Fruit fly (Drosophila melanogaster) whole organism, adult: Measurements from ENCODE around the gene bsf.

Source experiments
- CG11617 ChIP-seq: fragments of 200-800 bp; sonication (Bioruptor generic); optimal IDR thresholded peaks from 2 replicates; lab custom pipeline; 2017; ENCODE audit warnings: mild to moderate bottlenecking, missing biosample characterization, missing genetic modification reagents, missing genetic modification characterization
- CG12768 ChIP-seq: fragments of 200-800 bp; sonication (Bioruptor generic); optimal IDR thresholded peaks from 2 replicates; lab custom pipeline; 2017; ENCODE audit warnings: missing biosample characterization, missing genetic modification characterization, mild to moderate bottlenecking, moderate library complexity, missing genetic modification reagents
- CG14711 ChIP-seq: fragments of 200-800 bp; sonication (Bioruptor generic); optimal IDR thresholded peaks from 2 replicates; lab custom pipeline; 2018; ENCODE audit warnings: missing biosample characterization, mild to moderate bottlenecking, missing genetic modification characterization, moderate library complexity
- CG1620 ChIP-seq: fragments of 200-800 bp; sonication (Bioruptor generic); optimal IDR thresholded peaks from 2 replicates; lab custom pipeline; 2016; ENCODE audit warnings: missing biosample characterization, missing genetic modification characterization
- CG33017 ChIP-seq: fragments of 200-800 bp; sonication (Bioruptor generic); optimal IDR thresholded peaks from 2 replicates; lab custom pipeline; 2018; ENCODE audit warnings: missing biosample characterization, mild to moderate bottlenecking, missing genetic modification characterization, moderate library complexity
- CG5204 ChIP-seq: fragments of 200-800 bp; sonication (Bioruptor generic); optimal IDR thresholded peaks from 2 replicates; lab custom pipeline; 2016; ENCODE audit warnings: missing biosample characterization, missing genetic modification characterization
- CG7045 ChIP-seq: fragments of 200-800 bp; sonication (Bioruptor generic); optimal IDR thresholded peaks from 2 replicates; lab custom pipeline; 2017; ENCODE audit warnings: missing biosample characterization, mild to moderate bottlenecking, missing genetic modification characterization
- CG7101 ChIP-seq: fragments of 200-800 bp; sonication (Bioruptor generic); optimal IDR thresholded peaks from 2 replicates; lab custom pipeline; 2018; ENCODE audit warnings: missing biosample characterization, mild to moderate bottlenecking, missing genetic modification characterization, moderate library complexity
- Clk ChIP-seq: fragments of 200-800 bp; sonication (Bioruptor generic); optimal IDR thresholded peaks from 2 replicates; lab custom pipeline; 2017; ENCODE audit warnings: missing biosample characterization, missing genetic modification characterization
- Crg-1 ChIP-seq: fragments of 200-800 bp; sonication (Bioruptor generic); optimal IDR thresholded peaks from 2 replicates; lab custom pipeline; 2016; ENCODE audit warnings: missing biosample characterization, missing genetic modification characterization
- Hr96 ChIP-seq: fragments of 200-800 bp; sonication (Bioruptor generic); optimal IDR thresholded peaks from 2 replicates; lab custom pipeline; 2016; ENCODE audit warnings: missing biosample characterization, missing genetic modification characterization
- Mnt ChIP-seq: fragments of 200-800 bp; sonication (Bioruptor generic); optimal IDR thresholded peaks from 2 replicates; lab custom pipeline; 2016; ENCODE audit warnings: missing biosample characterization, mild to moderate bottlenecking, missing genetic modification characterization
- bab1 ChIP-seq: fragments of 200-800 bp; sonication (Bioruptor generic); optimal IDR thresholded peaks from 3 replicates; lab custom pipeline; 2019; ENCODE audit warnings: missing biosample characterization, mild to moderate bottlenecking, missing genetic modification characterization, moderate library complexity
- cic ChIP-seq: fragments of 200-800 bp; sonication (Bioruptor generic); optimal IDR thresholded peaks from 2 replicates; lab custom pipeline; 2017; ENCODE audit warnings: missing biosample characterization, mild to moderate bottlenecking, missing genetic modification characterization, moderate library complexity
- cnc ChIP-seq, 2 experiments: fragments of >200 bp; optimal IDR thresholded peaks; 2 replicates each; lab custom pipeline; 2017
- kay ChIP-seq: fragments of 200-800 bp; sonication (Bioruptor generic); peaks from one replicate; lab custom pipeline; 2016; ENCODE audit warnings: missing biosample characterization, missing genetic modification characterization, borderline replicate concordance
- ovo ChIP-seq: fragments of 200-800 bp; sonication (Bioruptor generic); optimal IDR thresholded peaks from 2 replicates; lab custom pipeline; 2016; ENCODE audit warnings: missing biosample characterization, missing genetic modification characterization
- pad ChIP-seq: fragments of 200-800 bp; sonication (Bioruptor generic); optimal IDR thresholded peaks from 3 replicates; lab custom pipeline; 2017; ENCODE audit warnings: missing biosample characterization, missing genetic modification characterization, mild to moderate bottlenecking, moderate library complexity, missing genetic modification reagents
- tj ChIP-seq: fragments of 200-800 bp; sonication (Bioruptor generic); optimal IDR thresholded peaks from 3 replicates; lab custom pipeline; 2017; ENCODE audit warnings: missing biosample characterization, mild to moderate bottlenecking, missing genetic modification characterization, moderate library complexity
- toe ChIP-seq: fragments of 200-800 bp; sonication (Bioruptor generic); optimal IDR thresholded peaks from 2 replicates; lab custom pipeline; 2016; ENCODE audit warnings: missing biosample characterization, missing genetic modification characterization

bsf gene

DNA sequence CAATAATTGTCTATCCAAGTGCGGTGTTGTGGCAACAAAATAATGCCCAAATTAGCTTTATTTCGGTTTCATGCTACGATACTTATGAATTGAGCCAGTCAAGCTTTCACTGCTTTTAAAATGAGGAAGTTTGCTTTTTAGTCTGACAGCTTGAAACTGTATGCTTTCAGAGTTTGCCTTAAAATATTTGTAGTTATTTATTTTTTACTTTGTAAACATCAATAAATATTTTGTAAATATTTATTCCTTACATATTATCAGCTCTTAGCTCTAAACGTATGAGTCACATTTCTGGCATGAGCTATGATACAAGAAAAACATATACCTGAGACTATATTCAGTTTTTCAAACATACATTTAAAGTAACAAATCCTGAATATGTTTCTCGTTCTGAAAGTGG lies 26.7 kb upstream of the bsf start:
- TF ChIP-seq Hr96 (GFP tag; lab: Kevin White, UChicago) (no peak), Clk (GFP tag; lab: Kevin White, UChicago) (no peak), Mnt (GFP tag; lab: Kevin White, UChicago) (no peak), bab1 (GFP tag; lab: Kevin White, UChicago) (no peak), kay (GFP tag; lab: Kevin White, UChicago) (no peak), tj (GFP tag; lab: Kevin White, UChicago) (no peak), CG7045 (GFP tag; lab: Kevin White, UChicago) (no peak), CG5204 (no peak), pad (GFP tag; lab: Kevin White, UChicago) (no peak), cic (no peak), CG12768 (GFP tag; lab: Kevin White, UChicago) (no peak), cnc (optimal IDR thresholded peaks at IDR 0.05; lab: Kevin White, UChicago) (no peak), CG11617 (no peak), CG1620 (no peak), Crg-1 (GFP tag; lab: Kevin White, UChicago) (no peak), CG33017 (no peak), CG14711 (tag; lab: Kevin White, UChicago) (no peak), toe (GFP tag; lab: Kevin White, UChicago) (no peak), ovo (no peak)

DNA sequence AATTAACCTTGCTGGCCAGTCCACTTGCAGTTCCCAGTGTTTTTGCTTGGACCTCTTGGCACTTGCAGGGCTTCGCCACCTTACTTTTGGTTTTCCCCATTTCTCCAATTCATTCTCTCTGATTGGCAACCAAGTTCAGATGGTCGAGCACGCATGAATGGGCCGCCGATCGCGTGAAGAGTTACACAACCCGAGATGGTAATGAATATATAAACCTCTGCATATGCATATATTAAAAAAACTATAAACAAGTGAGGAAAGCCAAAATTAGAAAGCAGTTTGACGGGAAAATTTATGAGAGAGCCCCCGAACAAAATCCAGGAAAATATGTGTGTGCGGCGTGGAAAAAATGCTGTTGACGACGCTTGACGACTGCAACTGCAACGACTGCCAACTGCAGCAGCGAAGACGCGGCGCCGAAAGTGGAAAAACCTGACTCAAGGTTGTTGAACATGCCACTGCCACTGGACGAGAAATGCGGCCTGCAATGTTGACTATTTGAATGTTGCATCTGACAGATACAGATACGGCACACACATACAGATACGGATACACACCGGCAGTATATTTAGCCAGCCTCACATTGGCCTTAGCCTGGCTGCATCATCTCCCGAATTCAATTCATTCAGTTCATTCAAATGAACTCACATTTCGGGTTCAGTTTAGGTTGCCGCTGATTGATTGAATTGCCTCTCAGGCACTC lies 26.1 kb upstream of the bsf start:
- no peak for TF ChIP-seq cic
- no peak for TF ChIP-seq cnc (optimal IDR thresholded peaks at IDR 0.05; lab: Kevin White, UChicago)
- TF ChIP-seq CG11617 = no peak
- TF ChIP-seq CG5204 = no peak
- no peak for TF ChIP-seq Mnt (GFP tag; lab: Kevin White, UChicago)
- no peak for TF ChIP-seq CG33017
- TF ChIP-seq CG12768 (GFP tag; lab: Kevin White, UChicago) = no peak
- TF ChIP-seq CG14711 (tag; lab: Kevin White, UChicago) = no peak
- no peak for TF ChIP-seq bab1 (GFP tag; lab: Kevin White, UChicago)
- no peak for TF ChIP-seq CG7045 (GFP tag; lab: Kevin White, UChicago)
- TF ChIP-seq kay (GFP tag; lab: Kevin White, UChicago) = no peak
- no peak for TF ChIP-seq CG7101 (tag; lab: Kevin White, UChicago)
- TF ChIP-seq CG1620 = no peak

DNA sequence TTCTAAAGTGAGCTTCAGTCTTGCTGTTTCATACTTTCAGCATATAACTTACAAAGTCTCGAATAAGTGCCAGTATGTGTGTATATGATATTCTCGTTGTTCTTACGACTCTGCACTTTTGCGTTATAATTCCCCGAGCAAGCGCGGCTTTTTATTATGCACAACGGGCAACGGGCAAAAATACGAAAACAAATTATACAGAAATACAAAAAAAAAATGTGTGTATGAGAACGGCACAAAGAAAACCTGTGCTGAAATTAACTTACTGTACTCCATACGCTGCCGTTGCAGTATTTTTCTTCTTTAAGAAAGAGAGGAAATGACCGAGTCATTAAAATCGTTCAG lies 24.8 kb upstream of the bsf start:
- TF ChIP-seq tj (GFP tag; lab: Kevin White, UChicago) = peak; percentile 95
- no peak for TF ChIP-seq Crg-1 (GFP tag; lab: Kevin White, UChicago)

DNA sequence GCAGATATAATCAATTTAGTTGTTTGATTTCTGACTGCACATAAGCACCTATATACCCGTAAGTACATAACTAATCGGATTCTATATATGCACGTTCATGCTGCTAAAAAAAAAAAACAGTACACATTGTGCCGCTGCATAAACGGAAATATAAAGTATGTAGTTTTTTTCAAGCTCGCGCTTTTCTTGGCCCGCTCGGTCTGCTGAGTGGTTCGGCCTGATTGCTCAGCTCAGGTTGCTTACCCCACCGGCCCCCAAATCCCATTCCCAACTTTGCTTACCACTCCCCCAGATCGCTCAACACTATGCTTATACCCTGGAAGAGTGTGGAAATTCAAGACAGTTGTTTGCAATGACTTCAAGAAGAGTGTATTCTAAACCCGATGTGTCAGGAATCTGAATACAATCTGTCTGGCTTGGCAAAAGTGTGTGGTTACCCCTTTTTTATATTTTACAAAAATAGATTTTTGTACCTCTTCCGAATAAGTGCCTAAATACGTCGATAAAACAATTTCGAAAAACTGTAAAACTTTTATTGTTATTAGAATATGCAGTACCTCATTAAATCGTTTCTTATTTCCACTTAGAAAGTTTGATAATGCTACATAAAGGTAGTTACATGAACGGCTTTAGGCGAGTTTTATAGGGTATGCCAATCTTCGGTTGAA lies 24.3 kb upstream of the bsf start:
- TF ChIP-seq cic (no peak), Hr96 (GFP tag; lab: Kevin White, UChicago) (no peak), CG7045 (GFP tag; lab: Kevin White, UChicago) (no peak), tj (GFP tag; lab: Kevin White, UChicago) (peak; percentile 95), CG1620 (no peak)

DNA sequence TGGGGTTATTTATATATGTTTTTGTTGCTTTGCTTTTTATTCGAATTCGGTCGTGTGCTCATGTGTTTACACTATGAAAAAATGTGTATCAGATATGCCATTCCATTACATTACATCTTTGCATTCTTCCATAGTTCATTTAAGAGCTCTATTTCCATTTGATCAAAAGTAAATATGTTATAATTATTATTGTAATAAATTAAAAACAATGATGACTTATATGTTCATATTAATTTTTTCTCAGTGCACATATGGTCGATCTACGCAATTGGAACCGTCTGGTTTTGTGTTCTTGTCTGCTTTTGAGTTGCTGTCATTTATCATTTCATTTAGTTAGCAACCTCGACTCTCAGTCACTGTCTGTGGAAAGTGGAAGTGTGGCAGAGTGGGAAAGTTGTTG lies 23.1 kb upstream of the bsf start:
- TF ChIP-seq CG7045 (GFP tag; lab: Kevin White, UChicago) (no peak), tj (GFP tag; lab: Kevin White, UChicago) (peak; percentile 29), cic (no peak), CG14711 (tag; lab: Kevin White, UChicago) (peak; percentile 47), bab1 (GFP tag; lab: Kevin White, UChicago) (peak; percentile 94), CG1620 (no peak), CG12768 (GFP tag; lab: Kevin White, UChicago) (no peak), CG33017 (no peak), toe (GFP tag; lab: Kevin White, UChicago) (no peak), CG7101 (tag; lab: Kevin White, UChicago) (peak; percentile 1), pad (GFP tag; lab: Kevin White, UChicago) (no peak), Hr96 (GFP tag; lab: Kevin White, UChicago) (no peak), CG11617 (peak; percentile 21)

DNA sequence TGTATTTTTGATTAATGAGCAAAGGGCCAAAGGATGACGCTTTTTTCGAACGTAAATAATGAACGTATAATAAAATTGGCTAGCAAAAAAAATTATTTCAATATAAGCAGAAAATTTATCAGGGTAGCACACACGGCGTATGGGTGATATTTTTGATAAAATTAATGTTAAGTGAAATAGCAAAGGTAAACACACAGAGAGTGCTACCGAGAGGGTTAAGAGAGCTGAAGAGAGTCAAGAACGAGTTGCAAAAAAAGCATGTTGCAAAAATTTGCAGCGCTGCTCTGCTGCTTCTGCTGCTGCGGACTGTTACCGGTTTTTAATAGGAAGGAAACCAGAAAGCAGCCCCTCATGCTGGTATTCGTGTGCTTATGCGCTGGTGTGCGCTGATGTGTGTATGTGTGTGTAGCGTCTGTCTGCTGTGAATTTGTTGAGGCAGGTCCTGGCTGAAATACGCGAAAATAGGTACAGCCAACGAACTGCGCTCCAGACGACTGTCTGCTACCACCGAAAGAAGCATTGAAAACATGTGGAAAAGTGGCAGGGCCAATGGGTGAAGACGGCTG lies 15.2 kb upstream of the bsf start:
- TF ChIP-seq bab1 (GFP tag; lab: Kevin White, UChicago) = no peak
- TF ChIP-seq Hr96 (GFP tag; lab: Kevin White, UChicago) = no peak
- TF ChIP-seq Clk (GFP tag; lab: Kevin White, UChicago) = no peak
- TF ChIP-seq CG7045 (GFP tag; lab: Kevin White, UChicago) = no peak
- TF ChIP-seq cic = no peak
- no peak for TF ChIP-seq cnc (optimal IDR thresholded peaks at IDR 0.05; lab: Kevin White, UChicago)
- no peak for TF ChIP-seq CG11617

DNA sequence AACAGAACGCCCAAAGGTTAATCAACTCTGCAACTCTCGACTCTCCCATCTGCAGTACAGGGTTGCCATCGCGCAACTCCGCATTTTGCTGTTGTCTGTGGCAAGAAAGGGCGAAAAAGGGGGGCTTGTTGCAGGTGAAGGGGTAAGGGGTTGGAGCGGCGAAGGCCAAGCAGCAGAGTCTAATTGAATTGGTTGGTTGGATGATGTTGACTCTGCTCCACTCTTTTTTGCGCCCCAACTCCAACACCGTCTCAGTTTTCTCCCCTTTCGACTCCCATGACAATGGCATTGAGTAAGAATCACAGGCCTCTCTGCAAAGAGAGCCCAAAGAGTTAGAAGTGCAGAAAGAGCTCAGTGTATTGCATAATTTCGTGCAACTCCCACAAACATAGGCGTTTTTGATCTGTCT lies 14.2 kb upstream of the bsf start:
- TF ChIP-seq CG1620 = no peak
- peak; percentile 45 for TF ChIP-seq CG14711 (tag; lab: Kevin White, UChicago)
